Fruit fly (Drosophila melanogaster) whole organism, embryonic: Measurements from ENCODE around the gene Spase25.

ENCODE experiments used
- CG6689 ChIP-seq: fragments of 200-800 bp; sonication (Bioruptor generic); IDR thresholded peaks from 2 replicates; pipeline ENCODE4 v1.3.6; 2022; ENCODE audit warnings: missing biosample characterization, missing genetic modification characterization
- CG9437 ChIP-seq: fragments of 200-800 bp; sonication (Bioruptor generic); optimal IDR thresholded peaks from 2 replicates; lab custom pipeline; 2018; ENCODE audit warnings: missing biosample characterization, mild to moderate bottlenecking, missing genetic modification characterization
- H2.0 ChIP-seq: fragments of 200-800 bp; sonication (Bioruptor generic); IDR thresholded peaks from 2 replicates; pipeline ENCODE4 v1.3.6; 2022; ENCODE audit warnings: missing biosample characterization, missing genetic modification characterization
- Nf-YC ChIP-seq: fragments of 200-800 bp; optimal IDR thresholded peaks from 3 replicates; lab custom pipeline; 2019; ENCODE audit warnings: missing biosample characterization, mild to moderate bottlenecking, missing genetic modification characterization, moderate library complexity
- Sin3A ChIP-seq: fragments of >200 bp; optimal IDR thresholded peaks from 2 replicates; lab custom pipeline; 2018
- caup ChIP-seq: fragments of 200-800 bp; sonication (Bioruptor generic); optimal IDR thresholded peaks from 3 replicates; lab custom pipeline; 2017; ENCODE audit warnings: missing biosample characterization, mild to moderate bottlenecking, missing genetic modification characterization, moderate library complexity; ENCODE audit not compliant: severe bottlenecking
- her ChIP-seq: fragments of 200-800 bp; sonication (Bioruptor generic); optimal IDR thresholded peaks from 2 replicates; lab custom pipeline; 2016; ENCODE audit warnings: missing biosample characterization, missing genetic modification characterization
- kay ChIP-seq: fragments of 200-800 bp; sonication (Bioruptor generic); optimal IDR thresholded peaks from 2 replicates; lab custom pipeline; 2016; ENCODE audit warnings: missing biosample characterization, missing genetic modification characterization
- lbe ChIP-seq: fragments of 200-800 bp; sonication (Bioruptor generic); optimal IDR thresholded peaks from 2 replicates; lab custom pipeline; 2016; ENCODE audit warnings: missing biosample characterization, mild to moderate bottlenecking, missing genetic modification characterization
- row ChIP-seq: fragments of 200-800 bp; sonication (Bioruptor generic); IDR thresholded peaks from 3 replicates; pipeline ENCODE4 v1.3.6; 2022; ENCODE audit warnings: missing biosample characterization, missing genetic modification characterization
- toy ChIP-seq: fragments of 200-800 bp; sonication (Bioruptor generic); IDR thresholded peaks from 2 replicates; pipeline ENCODE4 v1.3.6; 2022; ENCODE audit warnings: missing biosample characterization, missing genetic modification characterization

- TF ChIP-seq H2.0 (GFP tag; lab: Robert Waterston, UW) (no peak), her (GFP tag; lab: Kevin White, UChicago) (peak; percentile 12), Nf-YC (tag; lab: Kevin White, UChicago) (peak; percentile 20), CG9437 (GFP tag; lab: Kevin White, UChicago) (no peak), kay (GFP tag; lab: Kevin White, UChicago) (no peak), lbe (GFP tag; lab: Kevin White, UChicago) (no peak), caup (GFP tag; lab: Kevin White, UChicago) (no peak), toy (no peak), CG6689 (GFP tag; lab: Robert Waterston, UW) (no peak), Sin3A (lab: Kevin White, UChicago) (peak; percentile 82), row (no peak)
Measured at dm6 chrX:11492916-11493590, 8.0 kb downstream of the Spase25 start, which contains the start of gene Drak.
